Worm (Caenorhabditis elegans) whole organism, L3 larva: ENCODE results near the gene fndc-1.

Experiments used
- R02D3.7 ChIP-seq: fragments of 150-350 bp; optimal IDR thresholded peaks from 2 replicates; lab custom pipeline; 2014; ENCODE audit warnings: missing biosample characterization, missing genetic modification characterization
- aly-2 ChIP-seq: fragments of 150-350 bp; optimal IDR thresholded peaks from 2 replicates; lab custom pipeline; 2014; ENCODE audit warnings: missing biosample characterization, missing genetic modification characterization
- ama-1 ChIP-seq: fragments of 150-350 bp; optimal IDR thresholded peaks from 2 replicates; lab custom pipeline; 2018
- ceh-16 ChIP-seq: sonication (generic microtip); optimal IDR thresholded peaks from 2 replicates; lab custom pipeline; 2017; ENCODE audit warnings: missing biosample characterization, missing genetic modification characterization
- ceh-82 ChIP-seq: fragments of 150-350 bp; optimal IDR thresholded peaks from 2 replicates; lab custom pipeline; 2014; ENCODE audit warnings: missing biosample characterization, missing genetic modification characterization
- ceh-9 ChIP-seq: sonication (generic microtip); optimal IDR thresholded peaks from 2 replicates; lab custom pipeline; 2018; ENCODE audit warnings: missing biosample characterization, missing genetic modification characterization
- egl-5 ChIP-seq: fragments of 150-350 bp; optimal IDR thresholded peaks from 2 replicates; lab custom pipeline; 2017; ENCODE audit warnings: missing biosample characterization, missing genetic modification reagents, missing genetic modification characterization, inconsistent platforms
- elt-1 ChIP-seq: fragments of 150-350 bp; optimal IDR thresholded peaks from 2 replicates; lab custom pipeline; 2014; ENCODE audit warnings: missing biosample characterization, missing genetic modification characterization
- elt-2 ChIP-seq: sonication (generic microtip); optimal IDR thresholded peaks from 2 replicates; lab custom pipeline; 2016; ENCODE audit warnings: missing genetic modification reagents, mild to moderate bottlenecking, missing genetic modification characterization, missing compliant biosample characterization
- elt-3 ChIP-seq, 3 experiments: fragments of 150-350 bp in 1 of 3; sonication (generic microtip) in 2 of 3; optimal IDR thresholded peaks; 2 replicates in 2 of 3; 4 replicates in 1 of 3; lab custom pipeline; 2014 to 2017; ENCODE audit warnings: missing biosample characterization in 3 of 3, missing genetic modification characterization in 3 of 3
- eor-1 ChIP-seq, 2 experiments: fragments of 150-350 bp; optimal IDR thresholded peaks; 2 replicates each; lab custom pipeline; 2014 to 2018; ENCODE audit warnings: missing biosample characterization in 2 of 2, missing genetic modification characterization in 2 of 2
- fkh-10 ChIP-seq: sonication (generic microtip); optimal IDR thresholded peaks from 2 replicates; lab custom pipeline; 2017; ENCODE audit warnings: missing biosample characterization, missing genetic modification reagents, missing genetic modification characterization
- fkh-2 ChIP-seq: fragments of 150-350 bp; optimal IDR thresholded peaks from 2 replicates; lab custom pipeline; 2014; ENCODE audit warnings: missing biosample characterization, missing genetic modification reagents, missing genetic modification characterization
- fos-1 ChIP-seq: fragments of 150-350 bp; optimal IDR thresholded peaks from 2 replicates; lab custom pipeline; 2014; ENCODE audit warnings: missing biosample characterization, missing genetic modification characterization
- hmg-11 ChIP-seq: sonication (generic microtip); optimal IDR thresholded peaks from 2 replicates; lab custom pipeline; 2016; ENCODE audit warnings: missing genetic modification characterization, missing compliant biosample characterization
- jun-1 ChIP-seq: fragments of 150-350 bp; optimal IDR thresholded peaks from 2 replicates; lab custom pipeline; 2014; ENCODE audit warnings: missing biosample characterization, missing genetic modification reagents, missing genetic modification characterization
- lin-15B ChIP-seq: fragments of 150-350 bp; optimal IDR thresholded peaks from 2 replicates; lab custom pipeline; 2014; ENCODE audit warnings: missing biosample characterization, missing genetic modification characterization
- lin-39 ChIP-seq: fragments of 150-350 bp; optimal IDR thresholded peaks from 2 replicates; lab custom pipeline; 2018; ENCODE audit warnings: missing biosample characterization, missing genetic modification reagents, missing genetic modification characterization
- lsy-12 ChIP-seq: sonication (generic microtip); optimal IDR thresholded peaks from 2 replicates; lab custom pipeline; 2016; ENCODE audit warnings: mild to moderate bottlenecking, missing genetic modification characterization, missing compliant biosample characterization
- mdl-1 ChIP-seq: fragments of 150-350 bp; optimal IDR thresholded peaks from 2 replicates; lab custom pipeline; 2014; ENCODE audit warnings: missing biosample characterization, missing genetic modification characterization
- mml-1 ChIP-seq: fragments of 150-350 bp; sonication (generic microtip); optimal IDR thresholded peaks from 3 replicates; lab custom pipeline; 2014; ENCODE audit warnings: missing biosample characterization, missing genetic modification characterization
- nfya-1 ChIP-seq: sonication (generic microtip); optimal IDR thresholded peaks from 2 replicates; lab custom pipeline; 2017; ENCODE audit warnings: missing genetic modification characterization, mild to moderate bottlenecking, missing compliant biosample characterization, antibody characterized with exemption, moderate library complexity; ENCODE audit not compliant: insufficient read depth
- nhr-11 ChIP-seq: fragments of 150-350 bp; optimal IDR thresholded peaks from 2 replicates; lab custom pipeline; 2014; ENCODE audit warnings: missing biosample characterization, missing genetic modification characterization
- nhr-12 ChIP-seq: fragments of 150-350 bp; optimal IDR thresholded peaks from 2 replicates; lab custom pipeline; 2014; ENCODE audit warnings: missing biosample characterization, missing genetic modification characterization
- nhr-237 ChIP-seq: fragments of 150-350 bp; optimal IDR thresholded peaks from 2 replicates; lab custom pipeline; 2014; ENCODE audit warnings: missing biosample characterization, missing genetic modification characterization
- nhr-25 ChIP-seq: sonication (generic microtip); optimal IDR thresholded peaks from 2 replicates; lab custom pipeline; 2017; ENCODE audit warnings: missing biosample characterization, missing genetic modification characterization
- nhr-28 ChIP-seq: fragments of 150-350 bp; optimal IDR thresholded peaks from 2 replicates; lab custom pipeline; 2014; ENCODE audit warnings: missing biosample characterization, missing genetic modification characterization
- nhr-43 ChIP-seq: sonication (generic microtip); optimal IDR thresholded peaks from 2 replicates; lab custom pipeline; 2016; ENCODE audit warnings: mild to moderate bottlenecking, missing genetic modification characterization, missing compliant biosample characterization; ENCODE audit not compliant: poor library complexity, severe bottlenecking
- nhr-67 ChIP-seq: fragments of 150-350 bp; optimal IDR thresholded peaks from 2 replicates; lab custom pipeline; 2014; ENCODE audit warnings: missing biosample characterization, missing genetic modification characterization
- nhr-76 ChIP-seq: fragments of 150-350 bp; sonication (generic microtip); optimal IDR thresholded peaks from 5 replicates; lab custom pipeline; 2014; ENCODE audit warnings: missing biosample characterization, missing genetic modification characterization
- nhr-77 ChIP-seq: fragments of 150-350 bp; optimal IDR thresholded peaks from 2 replicates; lab custom pipeline; 2014; ENCODE audit warnings: missing biosample characterization, missing genetic modification characterization
- pha-4 ChIP-seq: fragments of 150-350 bp; optimal IDR thresholded peaks from 2 replicates; lab custom pipeline; 2014; ENCODE audit warnings: missing biosample characterization, missing genetic modification reagents, missing genetic modification characterization
- pqm-1 ChIP-seq: fragments of 150-350 bp; optimal IDR thresholded peaks from 2 replicates; lab custom pipeline; 2017; ENCODE audit warnings: missing biosample characterization, missing genetic modification characterization, inconsistent platforms
- sea-2 ChIP-seq: fragments of 150-350 bp; sonication (generic microtip); optimal IDR thresholded peaks from 4 replicates; lab custom pipeline; 2014; ENCODE audit warnings: missing biosample characterization, missing genetic modification reagents, missing genetic modification characterization
- skn-1 ChIP-seq: fragments of 150-350 bp; optimal IDR thresholded peaks from 2 replicates; lab custom pipeline; 2014; ENCODE audit warnings: missing biosample characterization, missing genetic modification characterization
- snpc-4 ChIP-seq: fragments of 150-350 bp; optimal IDR thresholded peaks from 2 replicates; lab custom pipeline; 2014; ENCODE audit warnings: missing biosample characterization, missing genetic modification characterization
- tbx-2 ChIP-seq: sonication (generic microtip); optimal IDR thresholded peaks from 2 replicates; lab custom pipeline; 2016; ENCODE audit warnings: mild to moderate bottlenecking, missing genetic modification characterization, missing compliant biosample characterization
- unc-39 ChIP-seq: sonication (generic microtip); optimal IDR thresholded peaks from 4 replicates; lab custom pipeline; 2017; ENCODE audit warnings: missing biosample characterization, missing genetic modification characterization
- zag-1 ChIP-seq: fragments of 150-350 bp; optimal IDR thresholded peaks from 2 replicates; lab custom pipeline; 2014; ENCODE audit warnings: missing biosample characterization, missing genetic modification characterization
- ztf-11 ChIP-seq: fragments of 150-350 bp; optimal IDR thresholded peaks from 2 replicates; lab custom pipeline; 2014; ENCODE audit warnings: missing biosample characterization, missing genetic modification characterization
- ztf-4 ChIP-seq: fragments of 150-350 bp; optimal IDR thresholded peaks from 2 replicates; lab custom pipeline; 2014; ENCODE audit warnings: missing biosample characterization, missing genetic modification characterization

fndc-1 gene

DNA sequence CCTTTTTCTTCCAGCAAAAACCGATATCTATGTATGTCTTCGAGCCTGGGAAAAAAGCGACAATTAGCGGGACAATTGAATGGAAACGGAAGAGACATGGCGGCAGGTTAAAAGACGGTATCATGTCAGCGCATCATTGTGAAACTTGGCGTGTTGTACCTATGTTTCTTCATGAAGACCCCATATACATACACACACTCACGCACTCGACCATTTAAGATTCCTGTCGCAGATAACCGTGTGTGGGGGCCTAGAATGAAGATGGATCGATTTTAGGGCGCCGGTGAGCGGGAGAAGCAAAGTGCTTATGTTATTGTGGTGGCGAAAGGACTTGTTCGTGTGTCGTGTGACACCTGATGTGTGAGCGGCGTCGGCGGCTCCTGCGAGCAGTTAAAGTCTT is 39.8 kb upstream of the fndc-1 start:
- TF ChIP-seq unc-39 (tag; lab: Kevin White, UChicago) (no peak), nhr-25 (tag; lab: Kevin White, UChicago) (peak; percentile 24), fos-1 (tag; lab: Kevin White, UChicago) (no peak), ztf-4 (no peak), ceh-9 (tag; lab: Kevin White, UChicago) (no peak), elt-2 (no peak), skn-1 (tag; lab: Kevin White, UChicago) (no peak), ceh-16 (tag; lab: Kevin White, UChicago) (no peak), sea-2 (GFP tag; lab: Kevin White, UChicago) (no peak), pha-4 (no peak), nhr-28 (tag; lab: Kevin White, UChicago) (no peak), elt-1 (tag; lab: Kevin White, UChicago) (peak; percentile 12)

DNA sequence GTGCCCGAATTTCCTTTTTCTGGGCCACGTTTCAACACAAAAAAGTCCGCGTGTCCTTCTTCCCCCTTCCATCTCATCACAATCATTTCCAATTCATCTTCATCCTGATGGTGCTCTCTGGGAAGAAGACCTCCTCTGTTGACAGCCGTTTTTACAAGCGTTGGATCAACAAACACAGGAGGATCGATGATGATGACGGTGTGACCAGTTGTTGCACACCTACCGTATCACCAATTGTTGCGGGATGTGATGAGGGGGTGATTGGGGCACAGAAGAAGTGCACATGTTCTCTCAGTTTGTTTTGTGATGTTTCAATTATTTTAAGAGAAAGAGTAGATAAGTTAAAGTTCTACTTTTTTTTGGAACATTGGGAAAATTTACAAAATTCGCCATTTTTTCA is 38.4 kb upstream of the fndc-1 start:
- TF ChIP-seq egl-5 (tag; lab: Kevin White, UChicago) = no peak
- peak; percentile 28 for TF ChIP-seq lin-39 (tag; lab: Kevin White, UChicago)
- TF ChIP-seq nfya-1 (tag; lab: Kevin White, UChicago) = peak; percentile 25

DNA sequence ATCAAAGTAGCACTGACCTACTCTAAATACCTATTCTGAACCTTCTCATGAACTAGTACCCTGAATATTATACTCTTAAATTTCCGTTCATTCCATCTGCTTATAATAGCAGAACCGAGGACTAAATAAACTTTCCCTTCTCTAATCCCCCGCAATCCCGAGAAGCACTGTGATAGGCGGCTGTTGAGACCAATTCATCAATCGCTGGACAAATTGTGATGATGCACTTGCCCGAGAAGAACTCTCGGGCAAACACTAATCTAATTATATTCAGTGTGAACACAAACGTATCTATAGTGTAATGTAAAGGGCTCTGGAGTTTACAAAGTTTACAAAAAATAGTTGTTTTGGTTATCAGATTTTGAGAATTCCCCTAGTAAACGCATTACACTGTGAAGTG is 37.8 kb upstream of the fndc-1 start:
- TF ChIP-seq nhr-12 (no peak), nhr-77 (no peak), ceh-9 (tag; lab: Kevin White, UChicago) (no peak), nhr-67 (tag; lab: Kevin White, UChicago) (no peak), pqm-1 (tag; lab: Kevin White, UChicago) (no peak), snpc-4 (tag; lab: Kevin White, UChicago) (no peak), elt-3 (tag; optimal IDR thresholded peaks at IDR 0.05; lab: Kevin White, UChicago) (no peak), mml-1 (no peak), nhr-25 (tag; lab: Kevin White, UChicago) (no peak), lin-15B (tag; lab: Kevin White, UChicago) (no peak), lin-39 (tag; lab: Kevin White, UChicago) (no peak), lsy-12 (tag; lab: Kevin White, UChicago) (no peak), fkh-10 (no peak), nhr-43 (tag; lab: Kevin White, UChicago) (no peak), jun-1 (tag; lab: Kevin White, UChicago) (no peak), nhr-11 (tag; lab: Kevin White, UChicago) (no peak), fkh-2 (no peak), eor-1 (tag; optimal IDR thresholded peaks at IDR 0.05; lab: Kevin White, UChicago) (no peak)

DNA sequence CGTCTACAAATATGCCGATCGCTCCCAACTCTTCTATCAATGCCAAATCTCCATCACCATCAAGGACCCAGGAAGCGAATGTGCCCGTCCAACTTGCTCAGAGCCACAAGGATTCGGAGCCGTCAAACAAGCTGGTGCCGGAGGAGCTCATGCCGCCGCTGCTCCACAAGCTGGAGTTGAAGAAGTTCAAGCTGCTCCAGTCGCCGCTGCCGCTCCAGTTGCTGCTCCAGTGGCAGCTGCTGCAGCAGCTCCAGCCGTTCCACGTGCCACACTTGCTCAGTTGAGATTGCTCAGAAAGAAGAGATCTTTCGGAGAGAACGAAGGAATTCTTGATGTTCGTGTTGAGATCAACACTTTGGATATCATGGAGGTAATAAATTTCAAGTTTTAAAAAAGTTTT is 33.7 kb upstream of the fndc-1 start:
- TF ChIP-seq tbx-2 (tag; lab: Kevin White, UChicago) = no peak
- TF ChIP-seq R02D3.7 (tag; lab: Kevin White, UChicago) = no peak
- TF ChIP-seq nhr-28 (tag; lab: Kevin White, UChicago) = no peak
- no peak for TF ChIP-seq zag-1 (tag; lab: Kevin White, UChicago)
- no peak for TF ChIP-seq eor-1 (tag; optimal IDR thresholded peaks at IDR 0.05; lab: Kevin White, UChicago)
- no peak for TF ChIP-seq ceh-82
- TF ChIP-seq lin-39 (tag; lab: Kevin White, UChicago) = no peak
- no peak for TF ChIP-seq nhr-237 (tag; lab: Kevin White, UChicago)

DNA sequence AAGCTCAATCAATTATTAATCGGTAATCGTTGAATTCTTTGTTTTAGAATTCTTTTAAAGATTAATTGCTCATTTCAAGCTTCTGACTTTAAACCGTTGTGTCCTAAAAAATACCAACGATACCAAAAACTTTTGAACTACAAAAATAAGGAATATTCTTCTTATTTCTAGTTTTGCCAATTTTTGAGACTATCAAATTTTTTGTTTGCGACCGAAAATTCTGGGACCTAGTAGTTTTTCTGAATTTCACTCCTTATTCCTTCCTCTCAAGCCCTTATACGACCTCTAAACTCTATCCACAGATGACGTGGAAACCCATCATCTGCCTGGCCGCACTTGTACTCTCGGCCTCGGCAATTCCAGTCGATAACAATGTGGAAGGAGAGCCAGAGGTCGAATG is 31.7 kb upstream of the fndc-1 start, which contains the start of gene cut-1:
cut-1 (plus strand) TSS at position 301 of the 400 bp plus-strand sequence.
- no peak for TF ChIP-seq aly-2 (tag; lab: Kevin White, UChicago)
- TF ChIP-seq skn-1 (tag; lab: Kevin White, UChicago) = no peak
- TF ChIP-seq unc-39 (tag; lab: Kevin White, UChicago) = no peak
- TF ChIP-seq mml-1 = no peak
- no peak for TF ChIP-seq ztf-11 (tag; lab: Kevin White, UChicago)
- no peak for TF ChIP-seq ztf-4
- no peak for TF ChIP-seq mdl-1 (tag; lab: Kevin White, UChicago)
- no peak for TF ChIP-seq fkh-10
- TF ChIP-seq hmg-11 = no peak
- no peak for TF ChIP-seq pha-4
- no peak for TF ChIP-seq nhr-76 (tag; lab: Kevin White, UChicago)
- TF ChIP-seq ama-1 (lab: Kevin White, UChicago) = no peak
